Worm (Caenorhabditis elegans) whole organism, L4/young adult: ENCODE data around the gene dpy-9.
A peak's percentile ranks its signal among the peaks of the same experiment; 100 is the strongest.

Experiments used
- W03F9.2 ChIP-seq: fragments of 150-350 bp; optimal IDR thresholded peaks from 2 replicates; lab custom pipeline; 2014; ENCODE audit warnings: missing biosample characterization, missing genetic modification characterization
- dao-5 ChIP-seq: sonication (generic microtip); optimal IDR thresholded peaks from 2 replicates; lab custom pipeline; 2016; ENCODE audit warnings: missing genotype, missing genetic modification characterization, moderate library complexity, missing compliant biosample characterization
- him-1 ChIP-seq: sonication (generic microtip); optimal IDR thresholded peaks from 2 replicates; lab custom pipeline; 2016; ENCODE audit warnings: missing genotype, missing genetic modification reagents, missing genetic modification characterization, missing compliant biosample characterization

Gene dpy-9

DNA sequence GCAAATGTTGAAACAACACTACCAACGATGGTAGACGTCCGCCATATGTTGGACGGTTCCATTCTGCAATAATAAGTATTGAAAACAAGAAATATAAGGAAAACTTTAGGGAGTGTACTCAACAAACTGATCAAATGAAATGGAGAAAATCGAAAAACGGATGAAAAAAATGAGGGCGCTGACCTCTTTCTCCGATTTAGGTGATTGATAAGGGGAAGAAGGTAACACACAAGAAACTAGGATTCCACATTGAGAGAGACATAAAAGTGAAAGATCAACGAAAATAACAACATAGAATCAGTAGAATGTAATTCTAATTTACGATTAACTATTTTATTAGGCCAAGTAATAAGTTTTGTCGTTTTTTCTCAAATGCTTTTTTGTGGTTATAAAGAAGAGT lies at the start of gene dpy-9:
Gene dpy-9, minus strand, starts transcription at position 63 of the 400 bp plus-strand sequence.
- TF ChIP-seq W03F9.2 (tag; lab: Kevin White, UChicago) (no peak), him-1 (tag; lab: Kevin White, UChicago) (no peak), dao-5 (tag; lab: Kevin White, UChicago) (no peak)

DNA sequence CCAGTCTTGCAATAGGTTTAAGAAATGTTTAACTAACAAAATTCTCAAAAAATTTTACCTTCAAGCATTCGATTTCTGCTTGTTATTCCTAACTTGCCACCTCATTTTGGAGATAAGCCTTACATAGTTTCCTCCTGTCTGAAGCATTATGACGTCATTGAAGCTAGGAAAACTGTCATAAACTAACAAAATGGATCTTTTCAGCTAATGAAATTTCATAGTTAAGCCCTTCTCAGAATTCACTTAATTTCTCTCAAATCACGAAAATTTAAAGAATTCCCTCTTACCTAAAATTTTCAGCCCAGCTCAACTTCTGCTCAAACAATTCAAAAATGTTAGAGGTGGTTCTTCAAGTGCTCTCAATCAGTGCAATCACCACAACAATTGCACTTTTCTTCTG lies 48.2 kb upstream of the dpy-9 start, which contains the start of gene swt-1:
Gene swt-1, plus strand, starts transcription at position 301 of the 400 bp plus-strand sequence.
- no peak for TF ChIP-seq W03F9.2 (tag; lab: Kevin White, UChicago)

DNA sequence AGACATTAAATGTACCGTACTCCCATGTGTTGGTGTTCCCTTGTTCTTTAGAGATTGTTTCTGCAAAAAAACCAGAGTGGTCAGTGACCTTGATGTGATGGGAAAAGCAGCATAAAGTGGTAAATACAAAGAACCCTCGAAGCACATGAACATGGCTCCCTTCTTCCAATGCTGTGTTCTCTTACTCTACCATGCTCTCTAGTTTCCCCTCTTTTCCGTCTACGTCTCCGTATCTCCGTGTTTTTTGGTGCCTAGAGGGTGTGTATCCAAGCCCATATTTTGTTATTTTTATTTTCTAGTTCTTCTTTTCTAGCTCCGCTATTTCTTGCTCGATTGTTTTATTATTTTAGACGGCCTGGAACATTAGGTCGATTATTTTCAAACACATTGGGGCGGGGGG lies 47.6 kb upstream of the dpy-9 start:
- TF ChIP-seq W03F9.2 (tag; lab: Kevin White, UChicago) (no peak), him-1 (tag; lab: Kevin White, UChicago) (no peak), dao-5 (tag; lab: Kevin White, UChicago) (no peak)

DNA sequence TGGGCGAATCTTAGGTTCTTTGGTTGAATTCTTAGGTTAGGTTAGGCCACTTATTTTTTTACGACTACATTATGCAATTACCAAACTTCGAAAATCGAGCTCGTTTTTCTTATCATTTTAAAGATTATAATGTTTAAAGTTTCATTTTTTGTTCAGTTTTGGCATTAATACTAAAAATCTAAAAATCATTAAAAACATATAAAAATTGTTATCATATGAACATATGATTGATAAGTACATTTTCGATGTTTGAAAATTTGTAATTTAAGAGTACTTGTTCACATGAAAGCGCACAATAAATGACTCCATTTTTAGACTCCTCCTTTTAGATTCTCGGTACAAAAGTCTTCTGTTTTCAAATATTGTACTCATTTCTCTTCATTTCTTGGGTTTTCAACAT lies 46.1 kb upstream of the dpy-9 start:
- TF ChIP-seq W03F9.2 (tag; lab: Kevin White, UChicago): no peak

DNA sequence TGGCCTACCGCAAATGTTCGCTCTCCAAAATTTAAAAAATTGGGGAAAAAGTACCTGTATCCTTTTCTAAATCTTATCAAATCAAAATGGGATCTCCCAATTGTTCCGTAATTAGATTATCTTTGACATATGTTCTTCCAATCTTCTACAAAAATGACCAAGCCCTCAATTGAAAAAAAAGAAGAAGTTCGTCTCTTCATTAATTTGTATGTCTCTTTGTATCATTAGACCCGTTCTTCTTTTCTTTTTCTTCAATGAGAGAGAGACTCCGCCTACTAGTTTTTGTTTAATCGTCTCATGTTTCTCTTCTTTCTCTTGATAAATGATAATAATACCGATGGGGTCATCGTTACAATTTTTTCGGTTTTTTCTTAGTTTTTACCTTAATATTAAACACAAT lies 44.3 kb upstream of the dpy-9 start:
- no peak for TF ChIP-seq W03F9.2 (tag; lab: Kevin White, UChicago)
- TF ChIP-seq him-1 (tag; lab: Kevin White, UChicago): no peak
- TF ChIP-seq dao-5 (tag; lab: Kevin White, UChicago): no peak

DNA sequence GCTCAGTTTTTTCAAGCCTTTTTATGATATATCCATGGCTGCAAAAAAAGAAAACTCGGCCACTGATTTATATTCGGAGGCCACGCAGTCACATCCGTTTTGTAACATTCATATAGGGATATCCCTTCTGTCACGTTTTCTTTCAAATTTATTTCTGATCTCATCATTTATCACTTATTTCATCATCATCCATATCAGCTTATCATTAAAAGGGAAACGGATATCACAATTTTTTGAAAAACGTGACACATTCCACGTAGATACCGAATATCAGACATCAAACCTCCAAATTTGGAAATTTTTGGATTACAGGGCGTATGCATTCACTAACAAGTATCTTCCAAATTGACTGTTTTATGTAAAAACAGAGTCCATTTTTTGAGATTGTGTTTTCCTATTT lies 43.7 kb upstream of the dpy-9 start:
- TF ChIP-seq him-1 (tag; lab: Kevin White, UChicago) (no peak), dao-5 (tag; lab: Kevin White, UChicago) (no peak), W03F9.2 (tag; lab: Kevin White, UChicago) (no peak)

DNA sequence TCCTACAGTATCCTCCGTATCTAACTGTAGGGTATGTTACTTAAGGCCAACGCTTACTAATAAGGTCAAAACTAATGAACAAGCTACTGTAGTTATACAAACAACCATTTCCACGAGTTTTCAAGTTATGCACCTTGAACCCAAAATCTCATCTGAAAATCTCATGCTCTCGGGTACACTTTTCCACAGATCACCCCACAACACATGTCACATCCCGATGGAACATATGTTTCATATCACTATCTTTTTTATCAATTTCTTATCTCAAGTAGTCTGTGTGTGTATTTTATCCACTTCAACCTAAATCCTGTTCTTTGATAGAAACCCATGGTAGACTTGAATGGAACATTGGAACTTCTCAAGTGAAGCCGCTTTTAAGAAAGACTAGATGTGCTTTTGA lies 41.3 kb upstream of the dpy-9 start:
- no peak for TF ChIP-seq W03F9.2 (tag; lab: Kevin White, UChicago)
- TF ChIP-seq him-1 (tag; lab: Kevin White, UChicago): no peak
- TF ChIP-seq dao-5 (tag; lab: Kevin White, UChicago): no peak

DNA sequence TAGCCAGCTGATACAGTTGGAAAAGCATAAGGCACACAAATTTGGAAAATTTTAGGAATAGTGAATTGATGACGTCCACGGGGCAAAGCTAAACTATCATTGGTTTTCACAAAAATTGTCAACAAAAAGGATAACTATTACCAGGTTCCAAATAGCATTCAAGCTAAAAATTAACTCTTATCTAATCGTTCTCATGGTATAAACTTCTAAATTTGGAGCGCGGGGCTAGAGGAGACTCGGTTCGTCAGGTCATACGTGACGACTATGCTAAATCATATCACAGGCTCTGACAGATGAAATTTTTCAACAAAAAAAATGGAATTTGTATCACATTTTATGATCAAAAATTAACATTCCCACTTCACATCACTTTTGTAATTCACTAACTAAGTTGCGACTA lies 40.2 kb upstream of the dpy-9 start:
- TF ChIP-seq him-1 (tag; lab: Kevin White, UChicago) (no peak), dao-5 (tag; lab: Kevin White, UChicago) (no peak), W03F9.2 (tag; lab: Kevin White, UChicago) (no peak)

DNA sequence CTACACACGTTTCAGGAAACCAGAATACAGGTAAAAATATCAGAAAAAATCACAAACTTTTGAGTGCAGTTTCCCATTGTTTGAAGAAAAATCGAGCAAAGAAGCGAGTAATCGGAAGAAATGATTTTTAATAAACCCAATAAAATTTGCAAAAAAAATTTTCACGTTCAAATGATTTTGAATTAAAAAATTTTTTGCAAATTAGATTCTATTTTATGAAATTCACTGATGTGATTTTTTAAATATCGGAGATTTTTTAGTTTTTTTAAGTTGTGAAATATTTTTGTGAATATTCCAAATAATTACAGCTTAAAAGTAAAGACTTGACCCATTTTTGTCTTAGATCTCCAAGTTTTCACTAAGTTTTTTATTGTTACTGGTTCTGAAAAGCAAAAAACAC lies 39.2 kb upstream of the dpy-9 start, which contains the start of gene pnp-1:
Gene pnp-1, minus strand, starts transcription at position 101 of the 400 bp plus-strand sequence.
- TF ChIP-seq W03F9.2 (tag; lab: Kevin White, UChicago): no peak
- no peak for TF ChIP-seq dao-5 (tag; lab: Kevin White, UChicago)
- TF ChIP-seq him-1 (tag; lab: Kevin White, UChicago): no peak

DNA sequence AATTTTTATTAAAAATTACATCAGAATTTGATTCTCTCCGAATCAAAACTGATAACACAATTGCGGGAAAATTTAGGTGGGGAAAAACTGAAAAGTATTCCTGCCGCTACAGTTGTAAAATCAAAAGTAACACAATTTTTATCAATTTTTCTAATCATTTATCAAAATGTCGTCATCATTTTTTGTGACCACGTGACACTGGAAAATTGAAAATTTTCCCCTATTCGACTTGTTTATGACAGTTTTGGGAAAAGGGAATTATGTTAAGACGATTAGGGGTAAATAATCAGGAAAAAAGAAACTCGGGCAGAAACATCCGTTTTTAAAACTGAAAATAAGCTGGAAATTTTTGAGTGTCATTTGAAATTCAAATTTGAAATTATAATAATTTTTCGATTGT lies 37.8 kb upstream of the dpy-9 start:
- peak; percentile 27 for TF ChIP-seq W03F9.2 (tag; lab: Kevin White, UChicago)
- no peak for TF ChIP-seq dao-5 (tag; lab: Kevin White, UChicago)
- TF ChIP-seq him-1 (tag; lab: Kevin White, UChicago): no peak

DNA sequence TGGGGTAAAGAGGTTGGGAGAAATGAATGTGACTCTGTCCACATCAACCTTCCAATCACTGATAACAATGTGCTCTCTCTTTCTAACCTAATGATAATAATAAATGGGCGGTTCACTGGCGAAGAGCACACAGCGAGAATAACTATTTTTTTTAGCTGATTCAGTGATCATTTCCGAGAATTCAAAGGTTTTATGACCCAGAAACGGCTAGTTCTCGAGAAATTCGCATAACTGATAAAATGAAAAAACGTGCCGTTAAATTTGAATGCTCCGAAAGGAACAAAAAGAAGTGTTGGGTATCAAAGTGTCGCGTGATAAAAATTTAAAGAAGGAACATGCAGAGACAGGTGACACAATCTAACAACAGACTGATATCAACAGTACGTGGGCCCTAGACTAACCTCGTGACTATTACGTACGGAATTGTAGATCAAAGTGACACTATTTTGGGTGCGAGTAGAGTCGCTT lies 36.8 kb upstream of the dpy-9 start:
- TF ChIP-seq W03F9.2 (tag; lab: Kevin White, UChicago): no peak

DNA sequence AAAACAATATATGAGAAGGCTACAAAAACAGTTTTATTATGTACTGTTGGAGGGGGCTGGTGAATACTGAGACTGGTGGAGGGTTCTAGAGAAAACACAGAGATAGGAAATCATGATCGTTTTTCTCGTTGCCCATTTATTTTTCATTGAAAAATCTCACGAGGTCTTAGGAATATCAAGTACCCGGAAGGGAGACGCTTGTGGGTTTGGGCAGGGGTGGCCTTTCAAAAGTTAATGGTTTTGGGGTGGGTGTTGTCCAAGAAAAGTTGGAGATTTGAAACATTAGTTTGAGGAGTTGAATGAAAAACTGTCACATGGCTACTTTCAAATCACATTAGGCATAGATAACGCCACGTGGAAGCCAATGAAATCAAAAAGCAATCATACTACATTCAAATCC lies 35.7 kb upstream of the dpy-9 start:
- no peak for TF ChIP-seq dao-5 (tag; lab: Kevin White, UChicago)
- no peak for TF ChIP-seq him-1 (tag; lab: Kevin White, UChicago)
- TF ChIP-seq W03F9.2 (tag; lab: Kevin White, UChicago): no peak

DNA sequence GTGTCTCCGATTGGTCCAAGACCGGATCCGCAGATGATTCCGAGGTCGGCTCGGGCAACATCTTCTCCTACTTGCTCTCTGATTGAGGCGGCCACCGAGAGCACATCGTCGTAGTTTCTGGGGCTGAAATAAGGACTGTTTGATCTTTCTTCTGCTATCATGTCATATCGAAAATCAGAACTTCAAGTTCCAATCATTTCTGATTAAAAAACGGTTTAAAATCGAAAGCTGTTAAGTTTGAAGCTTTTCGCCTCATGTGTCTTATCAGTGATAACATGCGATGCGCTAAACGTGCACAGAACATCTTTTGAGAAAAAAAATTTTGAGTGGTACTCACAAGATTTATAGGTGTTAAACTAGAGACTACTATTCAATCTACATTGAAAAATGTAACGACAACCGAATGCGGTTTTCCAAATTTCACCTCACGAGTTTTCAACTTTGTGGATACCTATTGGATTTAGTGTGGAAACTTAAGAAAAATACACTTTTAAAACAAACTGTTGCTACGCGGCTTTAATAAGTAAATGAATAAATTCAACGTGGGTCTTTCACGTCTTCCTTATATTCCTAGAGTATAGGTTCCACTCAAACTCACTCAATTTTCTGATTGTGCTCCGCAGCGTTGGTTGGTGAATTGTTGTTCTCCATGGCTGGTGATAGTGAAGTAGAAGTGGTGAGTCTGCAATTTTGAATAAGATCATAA lies 35.1 kb upstream of the dpy-9 start:
- TF ChIP-seq him-1 (tag; lab: Kevin White, UChicago): no peak
- no peak for TF ChIP-seq W03F9.2 (tag; lab: Kevin White, UChicago)
- TF ChIP-seq dao-5 (tag; lab: Kevin White, UChicago): no peak

DNA sequence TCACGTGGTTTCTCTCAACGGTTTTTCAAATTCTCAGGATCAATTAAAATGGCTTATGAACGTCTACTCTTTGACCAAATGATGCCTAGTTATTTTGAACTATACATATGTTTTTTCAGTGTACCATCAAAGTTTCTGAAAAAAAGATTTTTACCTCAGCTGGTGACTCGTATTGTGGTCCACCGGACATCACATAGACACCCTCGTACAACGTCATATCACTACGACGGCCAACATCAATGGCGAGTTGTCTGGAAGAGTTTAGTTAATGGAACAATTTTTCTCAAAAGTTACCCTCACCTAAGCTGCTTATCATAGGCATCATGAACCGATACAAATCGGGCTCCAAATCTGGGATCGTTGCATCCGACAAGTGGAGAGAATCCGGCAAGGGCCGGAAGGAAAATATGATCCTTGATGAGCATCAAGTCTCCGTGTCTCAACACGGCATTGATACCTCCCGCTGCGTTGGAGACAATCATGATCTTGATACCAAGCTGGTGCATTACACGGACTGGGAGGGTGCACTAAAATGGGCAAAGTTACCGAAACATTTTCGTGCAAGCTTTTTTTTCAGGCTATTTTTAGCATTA lies 34.3 kb upstream of the dpy-9 start:
- no peak for TF ChIP-seq dao-5 (tag; lab: Kevin White, UChicago)
- TF ChIP-seq him-1 (tag; lab: Kevin White, UChicago): no peak
- no peak for TF ChIP-seq W03F9.2 (tag; lab: Kevin White, UChicago)
